Fruit fly (Drosophila melanogaster) whole organism, embryonic: ENCODE measurements around the gene mib2.

ENCODE experiments used
- Asciz ChIP-seq: fragments of 200-800 bp; sonication (Bioruptor generic); optimal IDR thresholded peaks from 2 replicates; lab custom pipeline; 2017; ENCODE audit warnings: missing biosample characterization, mild to moderate bottlenecking, missing genetic modification characterization, missing genetic modification reagents
- Bdp1 ChIP-seq: fragments of 200-800 bp; sonication (Bioruptor generic); optimal IDR thresholded peaks from 3 replicates; lab custom pipeline; 2016; ENCODE audit warnings: missing biosample characterization, missing genetic modification characterization
- CG10654 ChIP-seq: fragments of 200-800 bp; sonication (Bioruptor generic); optimal IDR thresholded peaks from 2 replicates; lab custom pipeline; 2016; ENCODE audit warnings: missing biosample characterization, missing genetic modification characterization
- CG12104 ChIP-seq: fragments of 200-800 bp; sonication (Bioruptor generic); optimal IDR thresholded peaks from 3 replicates; lab custom pipeline; 2016; ENCODE audit warnings: missing biosample characterization, missing genetic modification characterization
- CG1233 ChIP-seq: fragments of 200-800 bp; sonication (Bioruptor generic); optimal IDR thresholded peaks from 4 replicates; lab custom pipeline; 2018; ENCODE audit warnings: missing biosample characterization, mild to moderate bottlenecking, missing genetic modification characterization
- CG13624 ChIP-seq: fragments of 200-800 bp; sonication (Bioruptor generic); optimal IDR thresholded peaks from 2 replicates; lab custom pipeline; 2016; ENCODE audit warnings: missing biosample characterization, missing genetic modification characterization
- CG14667 ChIP-seq: fragments of 200-800 bp; sonication (Bioruptor generic); IDR thresholded peaks from 2 replicates; pipeline ENCODE4 v1.3.6; 2022; ENCODE audit warnings: missing biosample characterization, missing genetic modification characterization
- CG1529 ChIP-seq: fragments of 200-800 bp; sonication (Bioruptor generic); optimal IDR thresholded peaks from 3 replicates; lab custom pipeline; 2018; ENCODE audit warnings: missing biosample characterization, missing genetic modification characterization
- CG1603 ChIP-seq: fragments of 200-800 bp; sonication (Bioruptor generic); optimal IDR thresholded peaks from 2 replicates; lab custom pipeline; 2019; ENCODE audit warnings: missing biosample characterization, mild to moderate bottlenecking, missing genetic modification characterization, moderate library complexity
- CG17361 ChIP-seq: fragments of 200-800 bp; sonication (Bioruptor generic); IDR thresholded peaks from 3 replicates; pipeline ENCODE4 v1.3.6; 2022; ENCODE audit warnings: missing biosample characterization, missing genetic modification characterization
- CG30431 ChIP-seq: fragments of 200-800 bp; sonication (Bioruptor generic); optimal IDR thresholded peaks from 2 replicates; lab custom pipeline; 2017; ENCODE audit warnings: missing biosample characterization, missing genetic modification characterization
- CG3065 ChIP-seq: fragments of 200-800 bp; sonication (Bioruptor generic); optimal IDR thresholded peaks from 2 replicates; lab custom pipeline; 2016; ENCODE audit warnings: missing biosample characterization, missing genetic modification characterization
- CG32767 ChIP-seq: fragments of 200-800 bp; sonication (Bioruptor generic); IDR thresholded peaks from 2 replicates; pipeline ENCODE4 v1.3.6; 2022; ENCODE audit warnings: missing biosample characterization, missing genetic modification characterization
- CG4730 ChIP-seq: fragments of 200-800 bp; sonication (Bioruptor generic); IDR thresholded peaks from 2 replicates; pipeline ENCODE4 v1.3.6; 2022; ENCODE audit warnings: missing biosample characterization, missing genetic modification characterization
- CG5953 ChIP-seq: fragments of 200-800 bp; sonication (Bioruptor generic); IDR thresholded peaks from 2 replicates; pipeline ENCODE4 v1.3.6; 2022; ENCODE audit warnings: missing biosample characterization, missing genetic modification characterization
- CG6813 ChIP-seq: fragments of 200-800 bp; sonication (Bioruptor generic); optimal IDR thresholded peaks from 2 replicates; lab custom pipeline; 2017; ENCODE audit warnings: missing biosample characterization, missing genetic modification characterization, mild to moderate bottlenecking, moderate library complexity, missing genetic modification reagents
- CG7839 ChIP-seq: fragments of 200-800 bp; sonication (Bioruptor generic); optimal IDR thresholded peaks from 3 replicates; lab custom pipeline; 2018; ENCODE audit warnings: missing biosample characterization, mild to moderate bottlenecking, missing genetic modification characterization, moderate library complexity
- CG7928 ChIP-seq: fragments of 200-800 bp; sonication (Bioruptor generic); optimal IDR thresholded peaks from 2 replicates; lab custom pipeline; 2017; ENCODE audit warnings: missing biosample characterization, mild to moderate bottlenecking, missing genetic modification characterization
- CG8290 ChIP-seq, 3 experiments: fragments of 200-800 bp; sonication (Bioruptor generic); optimal IDR thresholded peaks; 2 replicates each; lab custom pipeline; 2016 to 2019; ENCODE audit warnings: missing biosample characterization in 3 of 3, missing genetic modification characterization in 3 of 3, mild to moderate bottlenecking in 2 of 3, moderate library complexity in 1 of 3
- CTCF ChIP-seq: fragments of 200-800 bp; sonication (Bioruptor generic); optimal IDR thresholded peaks from 2 replicates; lab custom pipeline; 2017; ENCODE audit warnings: missing biosample characterization, mild to moderate bottlenecking, missing genetic modification characterization, moderate library complexity
- Camta ChIP-seq: fragments of 200-800 bp; sonication (Bioruptor generic); optimal IDR thresholded peaks from 2 replicates; lab custom pipeline; 2016; ENCODE audit warnings: missing biosample characterization, missing genetic modification characterization
- Dp ChIP-seq: fragments of 200-800 bp; sonication (Bioruptor generic); optimal IDR thresholded peaks from 2 replicates; lab custom pipeline; 2018; ENCODE audit warnings: missing biosample characterization, mild to moderate bottlenecking, missing genetic modification characterization, moderate library complexity
- E2f1 ChIP-seq: fragments of 200-800 bp; sonication (Bioruptor generic); IDR thresholded peaks from 2 replicates; pipeline ENCODE4 v1.3.6; 2022; ENCODE audit warnings: missing biosample characterization, missing genetic modification characterization
- Ets97D ChIP-seq: fragments of 200-800 bp; sonication (Bioruptor generic); optimal IDR thresholded peaks from 3 replicates; lab custom pipeline; 2016; ENCODE audit warnings: missing biosample characterization, missing genetic modification characterization
- HLH3B ChIP-seq: fragments of 200-800 bp; sonication (Bioruptor generic); IDR thresholded peaks from 2 replicates; pipeline ENCODE4 v1.3.6; 2022; ENCODE audit warnings: missing biosample characterization, missing genetic modification characterization
- Hmx ChIP-seq: fragments of 200-800 bp; sonication (Bioruptor generic); optimal IDR thresholded peaks from 2 replicates; lab custom pipeline; 2016; ENCODE audit warnings: missing biosample characterization, missing genetic modification characterization
- MTF-1 ChIP-seq: fragments of 200-800 bp; sonication (Bioruptor generic); optimal IDR thresholded peaks from 2 replicates; lab custom pipeline; 2018; ENCODE audit warnings: missing biosample characterization, mild to moderate bottlenecking, missing genetic modification characterization, borderline replicate concordance
- Nf-YC ChIP-seq: fragments of 200-800 bp; optimal IDR thresholded peaks from 3 replicates; lab custom pipeline; 2019; ENCODE audit warnings: missing biosample characterization, mild to moderate bottlenecking, missing genetic modification characterization, moderate library complexity
- Oli ChIP-seq: fragments of 200-800 bp; sonication (Bioruptor generic); optimal IDR thresholded peaks from 2 replicates; lab custom pipeline; 2018; ENCODE audit warnings: missing biosample characterization, mild to moderate bottlenecking, missing genetic modification characterization, moderate library complexity
- Rfx ChIP-seq: fragments of 200-800 bp; sonication (Bioruptor generic); IDR thresholded peaks from 2 replicates; pipeline ENCODE4 v1.3.6; 2022; ENCODE audit warnings: missing biosample characterization, missing genetic modification characterization
- chif ChIP-seq, 2 experiments: fragments of 200-800 bp; sonication (Bioruptor generic); optimal IDR thresholded peaks; 3 replicates each; lab custom pipeline; 2016; ENCODE audit warnings: missing biosample characterization in 2 of 2, missing genetic modification characterization in 2 of 2
- chinmo ChIP-seq: fragments of 200-800 bp; sonication (Bioruptor generic); IDR thresholded peaks from 4 replicates; pipeline ENCODE4 v1.3.6; 2022; ENCODE audit warnings: missing biosample characterization, missing genetic modification characterization; ENCODE audit not compliant: partially characterized antibody
- ham ChIP-seq: fragments of 200-800 bp; sonication (Bioruptor generic); IDR thresholded peaks from 2 replicates; pipeline ENCODE4 v1.3.6; 2022; ENCODE audit warnings: missing biosample characterization, missing genetic modification characterization
- hbn ChIP-seq: fragments of 200-800 bp; sonication (Bioruptor generic); IDR thresholded peaks from 2 replicates; pipeline ENCODE4 v1.3.6; 2022; ENCODE audit warnings: missing biosample characterization, missing genetic modification characterization; ENCODE audit not compliant: partially characterized antibody
- her ChIP-seq: fragments of 200-800 bp; sonication (Bioruptor generic); optimal IDR thresholded peaks from 2 replicates; lab custom pipeline; 2016; ENCODE audit warnings: missing biosample characterization, missing genetic modification characterization
- hkb ChIP-seq, 2 experiments: fragments of 200-800 bp in 1 of 2; fragments of >200 bp in 1 of 2; sonication (Bioruptor generic) in 1 of 2; IDR thresholded peaks in 1 of 2; optimal IDR thresholded peaks in 1 of 2; 2 replicates each; pipeline versions ENCODE4 v1.3.6 to Lab custom; 2017 to 2022; ENCODE audit warnings: missing biosample characterization in 1 of 2, missing genetic modification characterization in 1 of 2
- ind ChIP-seq: fragments of 200-800 bp; sonication (Bioruptor generic); optimal IDR thresholded peaks from 3 replicates; lab custom pipeline; 2016; ENCODE audit warnings: missing biosample characterization, missing genetic modification characterization
- lola ChIP-seq, 3 experiments: fragments of >200 bp in 2 of 3; fragments of 200-800 bp in 1 of 3; sonication (Bioruptor generic) in 1 of 3; optimal IDR thresholded peaks; 2 replicates each; lab custom pipeline; 2017 to 2019; ENCODE audit warnings: missing biosample characterization in 3 of 3, missing genetic modification characterization in 3 of 3, mild to moderate bottlenecking in 1 of 3, moderate library complexity in 1 of 3
- mld ChIP-seq: fragments of 200-800 bp; sonication (Bioruptor generic); IDR thresholded peaks from 3 replicates; pipeline ENCODE4 v1.3.6; 2022; ENCODE audit warnings: missing biosample characterization, missing genetic modification characterization; ENCODE audit not compliant: partially characterized antibody
- org-1 ChIP-seq: fragments of 200-800 bp; sonication (Bioruptor generic); optimal IDR thresholded peaks from 2 replicates; lab custom pipeline; 2017; ENCODE audit warnings: missing biosample characterization, missing genetic modification characterization
- p53 ChIP-seq: fragments of 200-800 bp; sonication (Bioruptor generic); optimal IDR thresholded peaks from 2 replicates; lab custom pipeline; 2016; ENCODE audit warnings: missing biosample characterization, missing genetic modification characterization
- phol ChIP-seq: fragments of 200-800 bp; sonication (Bioruptor generic); optimal IDR thresholded peaks from 3 replicates; lab custom pipeline; 2018; ENCODE audit warnings: missing biosample characterization, mild to moderate bottlenecking, missing genetic modification characterization, moderate library complexity
- pita ChIP-seq: fragments of 200-800 bp; sonication (Bioruptor generic); optimal IDR thresholded peaks from 2 replicates; lab custom pipeline; 2017; ENCODE audit warnings: missing biosample characterization, mild to moderate bottlenecking, missing genetic modification characterization
- sd ChIP-seq: fragments of 200-800 bp; sonication (Bioruptor generic); optimal IDR thresholded peaks from 3 replicates; lab custom pipeline; 2018; ENCODE audit warnings: missing biosample characterization, mild to moderate bottlenecking, missing genetic modification characterization, moderate library complexity
- slbo ChIP-seq: fragments of 200-800 bp; sonication (Bioruptor generic); IDR thresholded peaks from 2 replicates; pipeline ENCODE4 v1.3.6; 2022; ENCODE audit warnings: missing biosample characterization, missing genetic modification characterization
- sqz ChIP-seq: fragments of 200-800 bp; sonication (Bioruptor generic); optimal IDR thresholded peaks from 3 replicates; lab custom pipeline; 2018; ENCODE audit warnings: missing biosample characterization, mild to moderate bottlenecking, missing genetic modification characterization
- sug ChIP-seq: fragments of 200-800 bp; optimal IDR thresholded peaks from 2 replicates; lab custom pipeline; 2019; ENCODE audit warnings: missing biosample characterization, mild to moderate bottlenecking, missing genetic modification characterization, moderate library complexity
- zfh2 ChIP-seq: fragments of 200-800 bp; sonication (Bioruptor generic); optimal IDR thresholded peaks from 2 replicates; lab custom pipeline; 2016; ENCODE audit warnings: missing biosample characterization, missing genetic modification characterization

Gene mib2

dm6 chr2L:19023972-19024743 is 10.1 kb upstream of the mib2 start (continued):
- TF ChIP-seq MTF-1 (GFP tag; lab: Kevin White, UChicago) (no peak), CG6813 (peak; percentile 46), pita (no peak), CG1529 (peak; percentile 30), CG10654 (GFP tag; lab: Kevin White, UChicago) (no peak), sd (peak; percentile 60), hbn (GFP tag; lab: Robert Waterston, UW) (no peak), CG4730 (no peak), CG32767 (no peak), her (no peak), CG8290 (GFP tag; optimal IDR thresholded peaks at IDR 0.05; lab: Kevin White, UChicago) (no peak), CG8290 (tag; optimal IDR thresholded peaks at IDR 0.05; lab: Kevin White, UChicago) (peak in 1 of 2 experiments; percentile 22), Hmx (GFP tag; lab: Kevin White, UChicago) (peak; percentile 9), slbo (GFP tag; lab: Robert Waterston, UW) (peak; percentile 67), ham (GFP tag; lab: Robert Waterston, UW) (no peak), CG30431 (no peak), CG5953 (GFP tag; lab: Robert Waterston, UW) (no peak), sqz (peak; percentile 39), CG1233 (GFP tag; lab: Kevin White, UChicago) (peak; percentile 64), CG7928 (GFP tag; lab: Kevin White, UChicago) (peak; percentile 27), CTCF (GFP tag; lab: Kevin White, UChicago) (no peak), CG3065 (GFP tag; lab: Kevin White, UChicago) (no peak), CG1603 (peak; percentile 24), Nf-YC (tag; lab: Kevin White, UChicago) (peak; percentile 66), chinmo (GFP tag; lab: Robert Waterston, UW) (0 out of 4 replicates have a peak, but pooled peaks have one; percentile 38), phol (tag; lab: Kevin White, UChicago) (peak; percentile 75), CG14667 (GFP tag; lab: Robert Waterston, UW) (peak; percentile 21; the same call in 1 of the 2 replicates), Camta (GFP tag; lab: Kevin White, UChicago) (peak; percentile 23), ind (GFP tag; lab: Kevin White, UChicago) (peak; percentile 58), Bdp1 (GFP tag; lab: Kevin White, UChicago) (no peak), E2f1 (GFP tag; lab: Robert Waterston, UW) (peak; percentile 7; the same call in 1 of the 2 replicates), CG7839 (tag; lab: Kevin White, UChicago) (peak; percentile 82), CG13624 (GFP tag; lab: Kevin White, UChicago) (peak; percentile 5), org-1 (GFP tag; lab: Kevin White, UChicago) (peak; percentile 74), CG12104 (GFP tag; lab: Kevin White, UChicago) (peak; percentile 33), sug (tag; lab: Kevin White, UChicago) (peak; percentile 67), Asciz (GFP tag; lab: Kevin White, UChicago) (peak; percentile 47), p53 (no peak), Rfx (GFP tag; lab: Robert Waterston, UW) (peak; percentile 34; the same call in 1 of the 2 replicates), Ets97D (GFP tag; lab: Kevin White, UChicago) (no peak), zfh2 (GFP tag; lab: Kevin White, UChicago) (no peak), Oli (tag; lab: Kevin White, UChicago) (peak; percentile 80), CG17361 (GFP tag; lab: Robert Waterston, UW) (peak; percentile 89), Dp (no peak), chif (GFP tag; optimal IDR thresholded peaks at IDR 0.05; lab: Kevin White, UChicago) (no peak), hkb (optimal IDR thresholded peaks at IDR 0.05; lab: Kevin White, UChicago) (no peak), hkb (GFP tag; IDR thresholded peaks at IDR 0.05; lab: Robert Waterston, UW) (peak; percentile 68), lola (GFP tag; optimal IDR thresholded peaks at IDR 0.05; lab: Kevin White, UChicago) (peak in 1 of 3 experiments; percentile 33), HLH3B (0 out of 2 replicates have a peak, but pooled peaks have one; percentile 46), mld (GFP tag; lab: Robert Waterston, UW) (no peak)
